Worm (Caenorhabditis elegans) whole organism, L4 larva: ENCODE measurements around the gene F07F6.4.

ENCODE experiments used
- F10B5.3 ChIP-seq: sonication (generic microtip); optimal IDR thresholded peaks from 2 replicates; lab custom pipeline; 2016; ENCODE audit warnings: mild to moderate bottlenecking, missing genetic modification characterization, missing compliant biosample characterization
- F37D6.2 ChIP-seq: sonication (generic microtip); optimal IDR thresholded peaks from 2 replicates; lab custom pipeline; 2016; ENCODE audit warnings: mild to moderate bottlenecking, missing genetic modification characterization, missing compliant biosample characterization
- R02D3.7 ChIP-seq: fragments of 150-350 bp; sonication (generic microtip); optimal IDR thresholded peaks from 3 replicates; lab custom pipeline; 2014; ENCODE audit warnings: missing biosample characterization, missing genetic modification characterization
- T20F7.1 ChIP-seq: fragments of 200-800 bp; sonication (Bioruptor generic); optimal IDR thresholded peaks from 2 replicates; lab custom pipeline; 2018; ENCODE audit warnings: mild to moderate bottlenecking, missing genetic modification characterization, missing compliant biosample characterization
- Y105C5A.15 ChIP-seq: fragments of 200-800 bp; sonication (Bioruptor generic); IDR thresholded peaks from 2 replicates; pipeline ENCODE4 v1.3.6; 2022; ENCODE audit warnings: missing genetic modification characterization, missing compliant biosample characterization
- Y5F2A.4 ChIP-seq: fragments of 200-800 bp; sonication (Bioruptor generic); optimal IDR thresholded peaks from 2 replicates; lab custom pipeline; 2018; ENCODE audit warnings: mild to moderate bottlenecking, missing genetic modification characterization, missing compliant biosample characterization
- ZK337.2 ChIP-seq: fragments of 200-800 bp; sonication (Bioruptor generic); IDR thresholded peaks from 2 replicates; pipeline ENCODE4 v1.3.6; 2022; ENCODE audit warnings: missing genetic modification reagents, missing genetic modification characterization, missing compliant biosample characterization
- aha-1 ChIP-seq: fragments of 150-350 bp; peaks from one replicate; lab custom pipeline; 2014; ENCODE audit warnings: missing biosample characterization, missing genetic modification characterization
- aly-2 ChIP-seq: sonication (generic microtip); optimal IDR thresholded peaks from 2 replicates; lab custom pipeline; 2018; ENCODE audit warnings: missing biosample characterization, missing genetic modification characterization
- attf-4 ChIP-seq: sonication (generic microtip); optimal IDR thresholded peaks from 3 replicates; lab custom pipeline; 2017; ENCODE audit warnings: missing biosample characterization, missing genetic modification characterization
- ceh-28 ChIP-seq: fragments of 150-350 bp; optimal IDR thresholded peaks from 2 replicates; lab custom pipeline; 2014; ENCODE audit warnings: missing biosample characterization, missing genetic modification reagents, missing genetic modification characterization
- daf-12 ChIP-seq: fragments of 150-350 bp; optimal IDR thresholded peaks from 2 replicates; lab custom pipeline; 2014; ENCODE audit warnings: missing biosample characterization, missing genetic modification reagents, missing genetic modification characterization
- daf-16 ChIP-seq, 3 experiments: sonication (generic microtip); optimal IDR thresholded peaks; 2 replicates each; lab custom pipeline; 2016 to 2017; ENCODE audit warnings: missing genetic modification characterization in 3 of 3, missing genetic modification reagents in 3 of 3, mild to moderate bottlenecking in 2 of 3, missing compliant biosample characterization in 2 of 3, missing biosample characterization in 1 of 3, moderate library complexity in 1 of 3
- dmd-8 ChIP-seq: fragments of 200-800 bp; sonication (Bioruptor generic); IDR thresholded peaks from 2 replicates; pipeline ENCODE4 v1.3.6; 2022; ENCODE audit warnings: missing genetic modification characterization, missing compliant biosample characterization
- dmd-9 ChIP-seq: fragments of 200-800 bp; sonication (Bioruptor generic); IDR thresholded peaks from 2 replicates; pipeline ENCODE4 v1.3.6; 2022; ENCODE audit warnings: missing genetic modification reagents, missing genetic modification characterization, missing compliant biosample characterization
- dve-1 ChIP-seq: sonication (generic microtip); optimal IDR thresholded peaks from 2 replicates; lab custom pipeline; 2017; ENCODE audit warnings: antibody characterized with exemption, mild to moderate bottlenecking, missing genetic modification characterization, missing compliant biosample characterization; ENCODE audit not compliant: insufficient read depth
- gei-8 ChIP-seq: fragments of 200-800 bp; sonication (Bioruptor generic); optimal IDR thresholded peaks from 2 replicates; lab custom pipeline; 2018; ENCODE audit warnings: mild to moderate bottlenecking, missing genetic modification characterization, missing compliant biosample characterization
- hlh-11 ChIP-seq: fragments of 200-800 bp; sonication (Bioruptor generic); optimal IDR thresholded peaks from 2 replicates; lab custom pipeline; 2018; ENCODE audit warnings: mild to moderate bottlenecking, missing genetic modification characterization, missing compliant biosample characterization
- lim-7 ChIP-seq: fragments of 200-800 bp; sonication (Bioruptor generic); IDR thresholded peaks from 2 replicates; pipeline ENCODE4 v1.3.6; 2022; ENCODE audit warnings: missing genetic modification characterization, missing compliant biosample characterization
- lin-15B ChIP-seq: fragments of 150-350 bp; sonication (generic microtip); optimal IDR thresholded peaks from 3 replicates; lab custom pipeline; 2014; ENCODE audit warnings: missing biosample characterization, missing genetic modification characterization
- lsy-2 ChIP-seq, 2 experiments: fragments of 150-350 bp in 1 of 2; sonication (generic microtip) in 1 of 2; optimal IDR thresholded peaks; 2 replicates each; lab custom pipeline; 2014 to 2017; ENCODE audit warnings: missing biosample characterization in 2 of 2, missing genetic modification characterization in 2 of 2
- mdt-29 ChIP-seq: fragments of 200-800 bp; sonication (Bioruptor generic); IDR thresholded peaks from 2 replicates; pipeline ENCODE4 v1.3.6; 2022; ENCODE audit warnings: missing genetic modification reagents, missing genetic modification characterization, missing compliant biosample characterization
- mes-2 ChIP-seq: sonication (generic microtip); optimal IDR thresholded peaks from 2 replicates; lab custom pipeline; 2016; ENCODE audit warnings: missing genotype, mild to moderate bottlenecking, missing genetic modification characterization, missing compliant biosample characterization; ENCODE audit not compliant: poor library complexity, severe bottlenecking
- mxl-3 ChIP-seq: fragments of 200-800 bp; sonication (Bioruptor generic); optimal IDR thresholded peaks from 2 replicates; lab custom pipeline; 2018; ENCODE audit warnings: mild to moderate bottlenecking, missing genetic modification characterization, missing compliant biosample characterization
- nhr-102 ChIP-seq: sonication (generic microtip); optimal IDR thresholded peaks from 2 replicates; lab custom pipeline; 2016; ENCODE audit warnings: mild to moderate bottlenecking, missing genetic modification characterization, moderate library complexity, missing compliant biosample characterization
- nhr-11 ChIP-seq: fragments of 150-350 bp; optimal IDR thresholded peaks from 2 replicates; lab custom pipeline; 2014; ENCODE audit warnings: missing biosample characterization, missing genetic modification characterization
- nhr-111 ChIP-seq: fragments of 200-800 bp; sonication (Bioruptor generic); optimal IDR thresholded peaks from 2 replicates; lab custom pipeline; 2018; ENCODE audit warnings: mild to moderate bottlenecking, missing genetic modification characterization, missing compliant biosample characterization
- nhr-28 ChIP-seq: fragments of 150-350 bp; optimal IDR thresholded peaks from 2 replicates; lab custom pipeline; 2014; ENCODE audit warnings: missing biosample characterization, missing genetic modification characterization
- nhr-48 ChIP-seq: sonication (generic microtip); optimal IDR thresholded peaks from 2 replicates; lab custom pipeline; 2016; ENCODE audit warnings: mild to moderate bottlenecking, missing genetic modification characterization, missing compliant biosample characterization
- nhr-76 ChIP-seq: fragments of 150-350 bp; optimal IDR thresholded peaks from 2 replicates; lab custom pipeline; 2014; ENCODE audit warnings: missing biosample characterization, missing genetic modification characterization
- pha-4 ChIP-seq, 2 experiments: fragments of 150-350 bp in 1 of 2; fragments of 200-800 bp in 1 of 2; sonication (Bioruptor generic) in 1 of 2; IDR thresholded peaks in 1 of 2; optimal IDR thresholded peaks in 1 of 2; 2 replicates each; pipeline versions ENCODE4 v1.3.6 to Lab custom; 2014 to 2022; ENCODE audit warnings: missing genetic modification characterization in 2 of 2, missing genetic modification reagents in 2 of 2, missing biosample characterization in 1 of 2, missing compliant biosample characterization in 1 of 2
- sdz-12 ChIP-seq: fragments of 200-800 bp; sonication (Bioruptor generic); optimal IDR thresholded peaks from 2 replicates; lab custom pipeline; 2018; ENCODE audit warnings: mild to moderate bottlenecking, missing genetic modification characterization, missing compliant biosample characterization
- snpc-1.2 ChIP-seq: fragments of 200-800 bp; sonication (Bioruptor generic); IDR thresholded peaks from 2 replicates; pipeline ENCODE4 v1.3.6; 2022; ENCODE audit warnings: missing genetic modification reagents, missing genetic modification characterization, missing compliant biosample characterization
- tag-97 ChIP-seq: fragments of 200-800 bp; sonication (Bioruptor generic); IDR thresholded peaks from 2 replicates; pipeline ENCODE4 v1.3.6; 2022; ENCODE audit warnings: missing genetic modification characterization, missing compliant biosample characterization
- unc-130 ChIP-seq: sonication (generic microtip); optimal IDR thresholded peaks from 2 replicates; lab custom pipeline; 2016; ENCODE audit warnings: missing genetic modification reagents, missing genetic modification characterization, missing compliant biosample characterization
- unc-39 ChIP-seq: sonication (generic microtip); optimal IDR thresholded peaks from 2 replicates; lab custom pipeline; 2017; ENCODE audit warnings: missing biosample characterization, missing genetic modification characterization
- unc-62 ChIP-seq, 3 experiments: fragments of 150-350 bp in 1 of 3; sonication (generic microtip); optimal IDR thresholded peaks in 2 of 3; peaks in 1 of 3; 1 replicate in 1 of 3; 2 replicates in 2 of 3; lab custom pipeline; 2014 to 2017; ENCODE audit warnings: missing biosample characterization in 3 of 3, missing genetic modification characterization in 3 of 3, missing genetic modification reagents in 3 of 3, missing genotype in 1 of 3
- vab-7 ChIP-seq: fragments of 200-800 bp; sonication (Bioruptor generic); IDR thresholded peaks from 2 replicates; pipeline ENCODE4 v1.3.6; 2022; ENCODE audit warnings: missing genetic modification reagents, missing genetic modification characterization, missing compliant biosample characterization
- zag-1 ChIP-seq: fragments of 150-350 bp; optimal IDR thresholded peaks from 2 replicates; lab custom pipeline; 2014; ENCODE audit warnings: missing biosample characterization, missing genetic modification characterization
- zfp-2 ChIP-seq: sonication (generic microtip); optimal IDR thresholded peaks from 2 replicates; lab custom pipeline; 2016; ENCODE audit warnings: mild to moderate bottlenecking, missing genetic modification characterization, missing compliant biosample characterization
- zip-2 ChIP-seq: fragments of 150-350 bp; optimal IDR thresholded peaks from 2 replicates; lab custom pipeline; 2014; ENCODE audit warnings: missing biosample characterization, missing genetic modification characterization
- ztf-11 ChIP-seq: fragments of 150-350 bp; optimal IDR thresholded peaks from 2 replicates; lab custom pipeline; 2014; ENCODE audit warnings: missing biosample characterization, missing genetic modification characterization

The F07F6.4 gene

DNA sequence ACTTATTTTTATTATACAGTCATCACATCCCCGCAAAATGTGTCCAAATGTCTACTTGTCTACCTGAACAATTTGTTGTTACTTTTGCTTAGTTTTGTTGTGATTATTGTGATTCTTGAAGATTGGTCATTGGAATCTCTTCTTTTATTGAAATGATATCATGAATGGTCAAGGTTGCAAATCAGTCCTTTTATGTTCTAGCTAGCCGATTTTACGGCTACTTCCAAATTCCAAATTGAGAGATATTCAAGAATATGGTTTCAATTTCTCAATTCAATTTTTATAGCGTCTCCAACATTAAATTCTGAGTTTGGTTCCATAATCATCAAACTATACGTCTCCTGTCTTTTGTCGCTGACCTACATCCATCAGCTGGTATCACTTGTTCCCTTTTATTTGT lies 21.9 kb upstream of the F07F6.4 start:
- TF ChIP-seq mdt-29 (GFP tag; lab: Robert Waterston, UW): no peak
- peak; percentile 82 for TF ChIP-seq aha-1 (tag; lab: Kevin White, UChicago)
- no peak for TF ChIP-seq nhr-111 (GFP tag; lab: Kevin White, UChicago)
- no peak for TF ChIP-seq unc-39 (tag; lab: Kevin White, UChicago)

DNA sequence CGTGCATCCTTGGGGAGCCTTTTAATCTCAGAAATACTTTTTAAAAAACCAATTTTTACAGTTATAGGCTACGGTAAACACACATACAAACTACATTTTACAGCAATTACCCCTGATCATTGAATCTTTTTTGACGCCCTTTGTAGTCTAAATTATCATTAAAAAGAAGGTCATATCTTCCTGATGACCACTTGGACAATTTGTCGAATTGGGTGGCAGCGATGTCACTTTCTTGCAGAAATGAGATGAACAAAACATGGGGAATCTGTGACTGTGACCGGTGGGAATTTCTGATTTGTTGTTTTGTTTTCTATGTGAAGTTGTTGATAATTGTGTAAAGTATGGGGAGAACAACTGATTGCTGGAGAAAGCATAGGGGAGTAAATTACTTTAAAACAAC lies 20.2 kb upstream of the F07F6.4 start:
- TF ChIP-seq snpc-1.2 (no peak), nhr-28 (tag; lab: Kevin White, UChicago) (peak; percentile 79), unc-62 (GFP tag; optimal IDR thresholded peaks at IDR 0.05 in 1 of 2; lab: Kevin White, UChicago) (peak in 1 of 2 experiments; percentile 82), unc-62 (tag; optimal IDR thresholded peaks at IDR 0.05; lab: Kevin White, UChicago) (no peak)
- TF ChIP-seq, all 104 proteins: peak for 2

DNA sequence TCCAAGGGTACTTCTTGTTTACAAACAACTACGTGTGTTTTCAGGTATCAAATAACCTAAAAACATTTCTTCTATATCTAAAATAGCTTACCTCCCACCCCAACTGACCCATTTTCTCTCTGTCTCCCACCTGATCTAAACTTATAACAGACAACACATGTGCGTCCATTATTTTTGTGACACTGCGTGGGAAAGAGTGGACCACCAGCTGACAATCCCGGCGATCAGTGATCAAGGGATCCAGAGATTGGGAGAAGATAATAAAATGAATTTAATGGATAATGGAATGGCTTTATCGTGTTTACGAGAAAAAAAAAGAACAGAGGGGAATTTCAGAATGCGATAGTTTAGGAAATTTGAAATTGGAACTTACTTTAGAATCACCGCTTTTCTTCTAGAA lies 19.8 kb upstream of the F07F6.4 start:
- TF ChIP-seq hlh-11 (tag; lab: Kevin White, UChicago) (no peak), ceh-28 (tag; lab: Kevin White, UChicago) (no peak), R02D3.7 (no peak), gei-8 (GFP tag; lab: Kevin White, UChicago) (no peak), unc-39 (tag; lab: Kevin White, UChicago) (no peak), dmd-8 (no peak), daf-16 (GFP tag; optimal IDR thresholded peaks at IDR 0.05; lab: Kevin White, UChicago) (peak in 1 of 2 experiments; percentile 87), daf-16 (tag; optimal IDR thresholded peaks at IDR 0.05; lab: Kevin White, UChicago) (no peak), nhr-76 (tag; lab: Kevin White, UChicago) (no peak), dmd-9 (no peak), unc-130 (GFP tag; lab: Kevin White, UChicago) (no peak), T20F7.1 (no peak), lsy-2 (tag; optimal IDR thresholded peaks at IDR 0.05; lab: Kevin White, UChicago) (no peak), pha-4 (GFP tag; IDR thresholded peaks at IDR 0.05; lab: Robert Waterston, UW) (no peak), pha-4 (tag; optimal IDR thresholded peaks at IDR 0.05; lab: Kevin White, UChicago) (no peak), Y105C5A.15 (GFP tag; lab: Robert Waterston, UW) (no peak), attf-4 (tag; lab: Kevin White, UChicago) (no peak), mdt-29 (GFP tag; lab: Robert Waterston, UW) (no peak), nhr-48 (no peak), mxl-3 (GFP tag; lab: Kevin White, UChicago) (peak; percentile 52)
- TF ChIP-seq, all 104 proteins: peak for 2

DNA sequence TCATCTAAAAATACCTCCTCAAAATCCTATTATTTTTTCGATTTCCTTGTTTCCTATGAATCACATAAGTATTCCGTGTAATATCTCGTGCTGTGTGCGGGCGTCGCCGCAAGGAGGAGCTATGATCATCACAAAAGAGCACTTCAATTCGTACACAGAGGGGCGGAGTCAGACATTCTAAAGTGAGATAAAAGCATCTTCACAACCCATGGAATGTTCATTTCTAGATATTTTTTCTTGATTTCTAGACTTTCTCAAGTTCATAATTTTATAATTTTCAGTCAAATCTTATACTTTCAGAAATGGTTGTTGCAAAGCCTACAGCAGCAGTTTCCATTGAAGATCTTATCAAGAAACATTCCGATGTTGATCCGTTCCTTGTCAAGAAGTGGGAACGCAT lies 18.0 kb upstream of the F07F6.4 start, which contains the start of gene cex-1:
cex-1 (plus strand) TSS at position 301 of the 400 bp plus-strand sequence.
- TF ChIP-seq zfp-2 (tag; lab: Kevin White, UChicago) (no peak), ZK337.2 (GFP tag; lab: Robert Waterston, UW) (no peak), nhr-102 (tag; lab: Kevin White, UChicago) (no peak), aly-2 (no peak), ztf-11 (no peak)

DNA sequence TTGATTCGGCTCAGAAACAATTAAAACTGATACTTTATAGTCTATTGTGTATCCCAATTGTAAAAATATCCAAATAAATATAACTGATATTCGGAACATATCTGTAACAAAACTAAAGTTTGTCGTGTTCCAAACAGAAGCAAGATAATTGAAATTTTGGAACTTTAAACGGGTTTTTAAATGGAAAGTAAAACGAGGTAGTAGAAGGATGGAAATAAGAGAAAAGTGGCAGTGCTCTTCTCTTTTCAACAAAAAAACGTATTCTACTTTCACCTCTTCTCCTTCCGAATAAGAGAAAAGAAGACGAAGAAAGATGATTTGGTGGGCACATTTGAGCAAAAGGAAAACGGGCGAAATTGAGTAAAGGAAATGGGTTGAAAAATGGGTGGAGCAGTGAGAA lies 17.1 kb upstream of the F07F6.4 start, which contains the start of gene nmr-1:
nmr-1 (minus strand) TSS at position 101 of the 400 bp plus-strand sequence.
- no peak for TF ChIP-seq snpc-1.2
- TF ChIP-seq zip-2 (tag; lab: Kevin White, UChicago): no peak
- no peak for TF ChIP-seq mes-2 (tag; lab: Kevin White, UChicago)
- no peak for TF ChIP-seq vab-7
- TF ChIP-seq dve-1: no peak
- TF ChIP-seq mxl-3 (GFP tag; lab: Kevin White, UChicago): no peak
- no peak for TF ChIP-seq F10B5.3
- no peak for TF ChIP-seq nhr-11 (tag; lab: Kevin White, UChicago)
- TF ChIP-seq daf-12 (tag; lab: Kevin White, UChicago): no peak
- TF ChIP-seq F37D6.2: no peak
- TF ChIP-seq unc-130 (GFP tag; lab: Kevin White, UChicago): no peak
- TF ChIP-seq sdz-12 (GFP tag; lab: Kevin White, UChicago): no peak
- TF ChIP-seq zag-1 (tag; lab: Kevin White, UChicago): no peak
- TF ChIP-seq Y5F2A.4 (GFP tag; lab: Kevin White, UChicago): no peak
- TF ChIP-seq lim-7 (GFP tag; lab: Robert Waterston, UW): no peak
- TF ChIP-seq lin-15B (tag; lab: Kevin White, UChicago): no peak
- TF ChIP-seq tag-97 (GFP tag; lab: Robert Waterston, UW): no peak
- TF ChIP-seq, all 104 proteins: peak for 0
